Worm (Caenorhabditis elegans) whole organism, L4 larva: ENCODE results near the gene F39B3.3.

Source experiments
- T26A8.4 ChIP-seq: fragments of 200-800 bp; sonication (Bioruptor generic); IDR thresholded peaks from 2 replicates; pipeline ENCODE4 v1.3.6; 2022; ENCODE audit warnings: missing genetic modification characterization, missing compliant biosample characterization
- ZK546.5 ChIP-seq, 2 experiments: sonication (generic microtip); optimal IDR thresholded peaks; 2 replicates each; lab custom pipeline; 2017; ENCODE audit warnings: missing biosample characterization in 2 of 2, missing genetic modification characterization in 2 of 2
- fkh-10 ChIP-seq: fragments of 150-350 bp; optimal IDR thresholded peaks from 2 replicates; lab custom pipeline; 2014; ENCODE audit warnings: missing biosample characterization, missing genetic modification reagents, missing genetic modification characterization
- mdl-1 ChIP-seq, 2 experiments: fragments of 150-350 bp in 1 of 2; sonication (generic microtip) in 1 of 2; optimal IDR thresholded peaks; 2 replicates each; lab custom pipeline; 2014 to 2017; ENCODE audit warnings: missing biosample characterization in 2 of 2, missing genetic modification characterization in 2 of 2
- nhr-11 ChIP-seq: fragments of 150-350 bp; optimal IDR thresholded peaks from 2 replicates; lab custom pipeline; 2014; ENCODE audit warnings: missing biosample characterization, missing genetic modification characterization
- unc-39 ChIP-seq: sonication (generic microtip); optimal IDR thresholded peaks from 2 replicates; lab custom pipeline; 2017; ENCODE audit warnings: missing biosample characterization, missing genetic modification characterization

DNA sequence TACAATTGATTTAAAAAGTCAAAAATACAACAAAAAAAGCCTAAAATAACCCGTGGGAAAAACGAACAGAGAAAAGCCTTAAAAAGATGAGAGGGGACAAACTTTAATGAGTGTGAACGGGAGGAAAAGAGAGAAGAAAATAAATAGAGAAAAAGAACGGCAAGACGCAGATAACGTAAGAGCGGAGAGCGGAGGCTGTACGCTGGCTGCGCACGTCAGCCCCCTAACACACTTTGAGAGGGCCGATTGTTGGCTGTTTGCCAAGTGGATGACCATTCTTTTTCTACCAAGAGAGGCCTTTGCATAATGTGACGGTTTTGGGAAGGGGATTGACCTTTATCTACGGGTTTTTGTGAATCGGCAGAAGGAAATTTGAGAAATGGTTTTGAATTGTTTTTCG is 16.7 kb downstream of the F39B3.3 start:
- TF ChIP-seq fkh-10 (GFP tag; lab: Kevin White, UChicago) (no peak), T26A8.4 (GFP tag; lab: Robert Waterston, UW) (no peak), nhr-11 (tag; lab: Kevin White, UChicago) (no peak), unc-39 (tag; lab: Kevin White, UChicago) (no peak), mdl-1 (tag; optimal IDR thresholded peaks at IDR 0.05; lab: Kevin White, UChicago) (no peak), ZK546.5 (tag; optimal IDR thresholded peaks at IDR 0.05; lab: Kevin White, UChicago) (no peak)
